Worm (Caenorhabditis elegans): Measurements from ENCODE around the gene C33C12.4.

Gene C33C12.4

DNA sequence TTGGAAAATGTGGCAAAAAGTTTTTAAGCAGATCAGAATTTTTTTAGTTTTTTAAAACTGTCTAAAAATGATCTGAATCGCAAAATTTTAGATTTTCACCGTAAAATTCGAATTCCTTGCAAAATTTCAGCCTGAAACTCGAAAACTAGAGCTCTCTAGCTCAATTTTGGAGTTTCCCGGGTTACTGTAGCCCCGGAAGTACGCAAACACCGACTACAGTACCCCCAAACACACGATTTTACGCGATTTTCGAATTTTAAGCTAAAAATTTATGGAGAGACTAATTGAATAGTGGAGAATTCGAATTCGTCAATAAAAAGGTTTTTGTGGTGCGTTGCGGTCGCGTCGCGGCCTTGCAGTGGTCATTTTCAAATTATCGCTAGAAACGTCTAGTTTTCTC, 20.5 kb upstream of the C33C12.4 start:
- TF ChIP-seq fkh-10 (GFP tag; optimal IDR thresholded peaks at IDR 0.05) = no peak

DNA sequence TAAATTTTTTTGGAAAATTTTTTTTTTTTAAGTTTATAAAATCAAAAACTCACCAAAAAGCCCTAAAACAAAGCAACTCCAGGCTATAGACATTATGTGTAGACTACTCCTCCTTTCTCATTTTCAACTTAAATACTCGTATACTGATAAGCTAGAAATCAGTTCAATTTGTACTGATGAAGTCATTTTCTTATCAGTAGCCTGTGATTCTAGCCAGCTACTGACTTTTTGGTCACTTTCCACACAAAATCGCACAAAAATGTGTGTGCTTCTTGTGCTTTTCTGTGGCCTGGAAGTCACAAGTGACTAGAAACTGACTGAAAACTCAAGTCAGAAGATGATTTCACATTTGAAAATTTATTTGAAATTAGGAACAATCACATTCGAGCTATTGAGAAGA, 20.1 kb upstream of the C33C12.4 start, which contains the start of gene gba-2:
TSS of gene gba-2 (minus strand) at position 106 of the 400 bp plus-strand sequence.
- TF ChIP-seq fkh-6 (tag; optimal IDR thresholded peaks at IDR 0.05) (no peak), nfya-1 (tag; optimal IDR thresholded peaks at IDR 0.05) (no peak), che-1 (tag; optimal IDR thresholded peaks at IDR 0.05) (no peak), elt-4 (tag; optimal IDR thresholded peaks at IDR 0.05) (no peak), ref-2 (tag; optimal IDR thresholded peaks at IDR 0.05) (no peak), dve-1 (tag; optimal IDR thresholded peaks at IDR 0.05) (no peak), ceh-6 (GFP tag; optimal IDR thresholded peaks at IDR 0.05) (no peak), pax-1 (tag; optimal IDR thresholded peaks at IDR 0.05) (no peak), C38D4.7 (GFP tag; optimal IDR thresholded peaks at IDR 0.05) (no peak), ceh-14 (tag; optimal IDR thresholded peaks at IDR 0.05) (no peak), madf-2 (tag; optimal IDR thresholded peaks at IDR 0.05) (no peak), hlh-15 (tag; optimal IDR thresholded peaks at IDR 0.05) (no peak), syd-9 (tag; optimal IDR thresholded peaks at IDR 0.05) (no peak), pros-1 (tag; optimal IDR thresholded peaks at IDR 0.05) (no peak), rnt-1 (tag; optimal IDR thresholded peaks at IDR 0.05) (no peak)

DNA sequence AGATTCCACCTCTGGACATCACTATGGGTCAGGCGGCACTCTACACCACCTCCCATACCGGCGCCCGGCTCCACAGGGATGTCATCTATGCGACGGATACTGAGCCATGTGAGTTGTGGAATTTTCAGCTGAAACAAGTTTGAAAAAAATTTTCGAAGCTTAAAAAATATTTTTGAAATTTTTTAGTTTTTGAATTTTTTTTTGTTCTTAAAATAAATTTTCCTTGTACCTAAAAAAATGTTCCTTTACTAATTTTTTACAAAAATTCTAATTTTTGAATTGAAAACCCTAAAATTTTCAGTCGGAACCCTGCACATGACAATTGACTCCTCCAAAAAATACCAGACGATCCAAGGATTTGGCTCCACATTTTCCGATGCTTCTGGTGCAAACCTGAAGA, 11.5 kb upstream of the C33C12.4 start:
- TF ChIP-seq unc-3 (GFP tag; conservative IDR thresholded peaks at IDR 0.05) (no peak), unc-3 (tag; optimal IDR thresholded peaks at IDR 0.05) (no peak), nhr-11 (tag; optimal IDR thresholded peaks at IDR 0.05) (no peak), tbx-7 (tag; optimal IDR thresholded peaks at IDR 0.05) (no peak), tbx-2 (tag; optimal IDR thresholded peaks at IDR 0.05) (no peak)

DNA sequence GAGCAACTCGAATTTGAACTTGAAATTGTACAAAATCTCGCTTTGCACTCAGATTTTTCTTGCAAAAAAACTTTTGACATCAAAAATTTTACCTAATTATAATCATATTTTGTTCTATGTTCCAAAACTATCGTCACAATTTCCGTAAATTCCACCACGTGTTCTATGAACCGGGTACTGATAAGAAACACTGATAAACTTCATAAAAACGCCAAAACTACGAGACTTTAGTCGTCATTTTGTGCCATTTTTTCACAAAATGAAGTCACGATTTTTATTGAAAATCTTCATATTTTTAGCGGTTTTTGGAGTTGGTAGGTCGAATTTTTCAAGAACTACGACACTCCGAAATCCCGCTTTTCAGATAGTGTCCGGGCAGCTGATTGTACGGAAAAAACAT, 10.4 kb upstream of the C33C12.4 start, which contains the start of gene gba-1:
TSS of gene gba-1 (plus strand) at position 54 of the 400 bp plus-strand sequence.
- peak; percentile 23 for TF ChIP-seq elt-2 (tag; optimal IDR thresholded peaks at IDR 0.05)
- no peak for TF ChIP-seq pqm-1 (tag; optimal IDR thresholded peaks at IDR 0.05)

DNA sequence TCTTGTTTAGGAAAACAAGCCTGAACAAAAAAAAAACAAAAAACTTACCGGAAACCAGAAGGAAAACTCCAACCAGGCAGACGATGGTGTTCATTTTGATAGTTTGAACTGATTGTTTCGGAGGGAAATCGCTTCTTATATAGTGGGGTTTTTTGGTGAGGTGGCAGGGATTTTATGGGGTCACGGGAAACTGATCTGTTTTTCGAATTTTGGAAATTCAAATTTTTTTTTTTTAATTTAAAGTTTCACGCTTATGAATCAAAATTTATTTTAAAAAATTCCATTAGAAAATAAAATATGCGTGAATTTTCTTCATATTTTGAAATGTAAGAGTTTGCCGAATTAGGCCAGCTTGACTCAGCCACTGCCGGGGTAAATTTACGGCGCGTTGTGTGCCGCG, 9.1 kb upstream of the C33C12.4 start, which contains the start of gene C33C12.7:
TSS of gene C33C12.7 (minus strand) at position 101 of the 400 bp plus-strand sequence.
- no peak for TF ChIP-seq nfya-1 (tag; optimal IDR thresholded peaks at IDR 0.05)
- TF ChIP-seq C38D4.7 (GFP tag; optimal IDR thresholded peaks at IDR 0.05) = no peak
- no peak for TF ChIP-seq ceh-45 (GFP tag; IDR thresholded peaks at IDR 0.05)
- no peak for TF ChIP-seq K02D7.2 (tag; optimal IDR thresholded peaks at IDR 0.05)
- no peak for TF ChIP-seq fkh-6 (tag; optimal IDR thresholded peaks at IDR 0.05)
- no peak for TF ChIP-seq hlh-15 (tag; optimal IDR thresholded peaks at IDR 0.05)
- TF ChIP-seq nhr-11 (tag; optimal IDR thresholded peaks at IDR 0.05) = no peak
- no peak for TF ChIP-seq tbx-7 (tag; optimal IDR thresholded peaks at IDR 0.05)
- TF ChIP-seq K09A11.1 (tag; optimal IDR thresholded peaks at IDR 0.05; ENCODE audit: insufficient read depth) = no peak
- no peak for TF ChIP-seq ets-4 (tag; optimal IDR thresholded peaks at IDR 0.05)
- TF ChIP-seq T23F11.4 (GFP tag; optimal IDR thresholded peaks at IDR 0.05) = no peak
- no peak for TF ChIP-seq madf-2 (tag; optimal IDR thresholded peaks at IDR 0.05)
- TF ChIP-seq hlh-13 (GFP tag; optimal IDR thresholded peaks at IDR 0.05) = no peak
- no peak for TF ChIP-seq Y22D7AL.16 (tag; optimal IDR thresholded peaks at IDR 0.05)
- no peak for TF ChIP-seq ceh-30 (tag; optimal IDR thresholded peaks at IDR 0.05)
- TF ChIP-seq sdc-2 (tag; optimal IDR thresholded peaks at IDR 0.05) = no peak
- no peak for TF ChIP-seq pros-1 (tag; optimal IDR thresholded peaks at IDR 0.05)
- no peak for TF ChIP-seq sox-2 (GFP tag; IDR thresholded peaks at IDR 0.05)
- TF ChIP-seq ceh-9 (tag; optimal IDR thresholded peaks at IDR 0.05) = no peak

All from whole organism, late embryonic.